Worm (Caenorhabditis elegans) whole organism, L3 larva: ENCODE data around the gene bath-27.

Experiments used
- R02D3.7 ChIP-seq: fragments of 150-350 bp; optimal IDR thresholded peaks from 2 replicates; lab custom pipeline; 2014; ENCODE audit warnings: missing biosample characterization, missing genetic modification characterization
- ZK546.5 ChIP-seq: sonication (generic microtip); optimal IDR thresholded peaks from 2 replicates; lab custom pipeline; 2017; ENCODE audit warnings: missing biosample characterization, missing genetic modification characterization
- ama-1 ChIP-seq: fragments of 150-350 bp; optimal IDR thresholded peaks from 2 replicates; lab custom pipeline; 2018
- ceh-16 ChIP-seq: sonication (generic microtip); optimal IDR thresholded peaks from 2 replicates; lab custom pipeline; 2017; ENCODE audit warnings: missing biosample characterization, missing genetic modification characterization
- ceh-28 ChIP-seq: fragments of 150-350 bp; optimal IDR thresholded peaks from 2 replicates; lab custom pipeline; 2014; ENCODE audit warnings: missing biosample characterization, missing genetic modification reagents, missing genetic modification characterization
- egl-27 ChIP-seq: sonication (generic microtip); optimal IDR thresholded peaks from 4 replicates; lab custom pipeline; 2017; ENCODE audit warnings: missing biosample characterization, missing genetic modification reagents, missing genetic modification characterization
- egl-5 ChIP-seq: fragments of 150-350 bp; optimal IDR thresholded peaks from 2 replicates; lab custom pipeline; 2017; ENCODE audit warnings: missing biosample characterization, missing genetic modification reagents, missing genetic modification characterization, inconsistent platforms
- elt-1 ChIP-seq: fragments of 150-350 bp; optimal IDR thresholded peaks from 2 replicates; lab custom pipeline; 2014; ENCODE audit warnings: missing biosample characterization, missing genetic modification characterization
- elt-2 ChIP-seq: sonication (generic microtip); optimal IDR thresholded peaks from 2 replicates; lab custom pipeline; 2016; ENCODE audit warnings: missing genetic modification reagents, mild to moderate bottlenecking, missing genetic modification characterization, missing compliant biosample characterization
- eor-1 ChIP-seq, 2 experiments: fragments of 150-350 bp; optimal IDR thresholded peaks; 2 replicates each; lab custom pipeline; 2014 to 2018; ENCODE audit warnings: missing biosample characterization in 2 of 2, missing genetic modification characterization in 2 of 2
- hmg-11 ChIP-seq: sonication (generic microtip); optimal IDR thresholded peaks from 2 replicates; lab custom pipeline; 2016; ENCODE audit warnings: missing genetic modification characterization, missing compliant biosample characterization
- jun-1 ChIP-seq: fragments of 150-350 bp; optimal IDR thresholded peaks from 2 replicates; lab custom pipeline; 2014; ENCODE audit warnings: missing biosample characterization, missing genetic modification reagents, missing genetic modification characterization
- lsy-12 ChIP-seq: sonication (generic microtip); optimal IDR thresholded peaks from 2 replicates; lab custom pipeline; 2016; ENCODE audit warnings: mild to moderate bottlenecking, missing genetic modification characterization, missing compliant biosample characterization
- mdl-1 ChIP-seq: fragments of 150-350 bp; optimal IDR thresholded peaks from 2 replicates; lab custom pipeline; 2014; ENCODE audit warnings: missing biosample characterization, missing genetic modification characterization
- mml-1 ChIP-seq: fragments of 150-350 bp; sonication (generic microtip); optimal IDR thresholded peaks from 3 replicates; lab custom pipeline; 2014; ENCODE audit warnings: missing biosample characterization, missing genetic modification characterization
- nfya-1 ChIP-seq: sonication (generic microtip); optimal IDR thresholded peaks from 2 replicates; lab custom pipeline; 2017; ENCODE audit warnings: missing genetic modification characterization, mild to moderate bottlenecking, missing compliant biosample characterization, antibody characterized with exemption, moderate library complexity; ENCODE audit not compliant: insufficient read depth
- nhr-11 ChIP-seq: fragments of 150-350 bp; optimal IDR thresholded peaks from 2 replicates; lab custom pipeline; 2014; ENCODE audit warnings: missing biosample characterization, missing genetic modification characterization
- nhr-12 ChIP-seq: fragments of 150-350 bp; optimal IDR thresholded peaks from 2 replicates; lab custom pipeline; 2014; ENCODE audit warnings: missing biosample characterization, missing genetic modification characterization
- nhr-23 ChIP-seq: fragments of 150-350 bp; optimal IDR thresholded peaks from 2 replicates; lab custom pipeline; 2014; ENCODE audit warnings: missing biosample characterization, missing genetic modification reagents, missing genetic modification characterization
- nhr-237 ChIP-seq: fragments of 150-350 bp; optimal IDR thresholded peaks from 2 replicates; lab custom pipeline; 2014; ENCODE audit warnings: missing biosample characterization, missing genetic modification characterization
- nhr-28 ChIP-seq: fragments of 150-350 bp; optimal IDR thresholded peaks from 2 replicates; lab custom pipeline; 2014; ENCODE audit warnings: missing biosample characterization, missing genetic modification characterization
- nhr-43 ChIP-seq: sonication (generic microtip); optimal IDR thresholded peaks from 2 replicates; lab custom pipeline; 2016; ENCODE audit warnings: mild to moderate bottlenecking, missing genetic modification characterization, missing compliant biosample characterization; ENCODE audit not compliant: poor library complexity, severe bottlenecking
- nhr-67 ChIP-seq: fragments of 150-350 bp; optimal IDR thresholded peaks from 2 replicates; lab custom pipeline; 2014; ENCODE audit warnings: missing biosample characterization, missing genetic modification characterization
- nhr-76 ChIP-seq: fragments of 150-350 bp; sonication (generic microtip); optimal IDR thresholded peaks from 5 replicates; lab custom pipeline; 2014; ENCODE audit warnings: missing biosample characterization, missing genetic modification characterization
- nhr-77 ChIP-seq: fragments of 150-350 bp; optimal IDR thresholded peaks from 2 replicates; lab custom pipeline; 2014; ENCODE audit warnings: missing biosample characterization, missing genetic modification characterization
- pha-4 ChIP-seq: fragments of 150-350 bp; optimal IDR thresholded peaks from 2 replicates; lab custom pipeline; 2014; ENCODE audit warnings: missing biosample characterization, missing genetic modification reagents, missing genetic modification characterization
- pqm-1 ChIP-seq: fragments of 150-350 bp; optimal IDR thresholded peaks from 2 replicates; lab custom pipeline; 2017; ENCODE audit warnings: missing biosample characterization, missing genetic modification characterization, inconsistent platforms
- sea-2 ChIP-seq: fragments of 150-350 bp; sonication (generic microtip); optimal IDR thresholded peaks from 4 replicates; lab custom pipeline; 2014; ENCODE audit warnings: missing biosample characterization, missing genetic modification reagents, missing genetic modification characterization
- skn-1 ChIP-seq: fragments of 150-350 bp; optimal IDR thresholded peaks from 2 replicates; lab custom pipeline; 2014; ENCODE audit warnings: missing biosample characterization, missing genetic modification characterization
- snpc-4 ChIP-seq: fragments of 150-350 bp; optimal IDR thresholded peaks from 2 replicates; lab custom pipeline; 2014; ENCODE audit warnings: missing biosample characterization, missing genetic modification characterization
- tbx-2 ChIP-seq: sonication (generic microtip); optimal IDR thresholded peaks from 2 replicates; lab custom pipeline; 2016; ENCODE audit warnings: mild to moderate bottlenecking, missing genetic modification characterization, missing compliant biosample characterization
- unc-39 ChIP-seq: sonication (generic microtip); optimal IDR thresholded peaks from 4 replicates; lab custom pipeline; 2017; ENCODE audit warnings: missing biosample characterization, missing genetic modification characterization
- zag-1 ChIP-seq: fragments of 150-350 bp; optimal IDR thresholded peaks from 2 replicates; lab custom pipeline; 2014; ENCODE audit warnings: missing biosample characterization, missing genetic modification characterization
- ztf-11 ChIP-seq: fragments of 150-350 bp; optimal IDR thresholded peaks from 2 replicates; lab custom pipeline; 2014; ENCODE audit warnings: missing biosample characterization, missing genetic modification characterization
- ztf-4 ChIP-seq: fragments of 150-350 bp; optimal IDR thresholded peaks from 2 replicates; lab custom pipeline; 2014; ENCODE audit warnings: missing biosample characterization, missing genetic modification characterization

The bath-27 gene

ce11 chrII:3370061-3370460 lies 11.1 kb downstream of the bath-27 start, which contains the start of gene Y49F6C.8:
TSS of gene Y49F6C.8 (minus strand) at chrII:3370111.
- TF ChIP-seq nfya-1 = peak; percentile 96
- no peak for TF ChIP-seq pha-4

- TF ChIP-seq nhr-11 (tag; lab: Kevin White, UChicago) (no peak), ztf-4 (tag; lab: Kevin White, UChicago) (no peak), skn-1 (no peak), tbx-2 (tag; lab: Kevin White, UChicago) (no peak), elt-2 (no peak), lsy-12 (tag; lab: Kevin White, UChicago) (no peak), nhr-28 (tag; lab: Kevin White, UChicago) (no peak), nhr-237 (tag; lab: Kevin White, UChicago) (no peak), jun-1 (tag; lab: Kevin White, UChicago) (no peak), sea-2 (no peak), hmg-11 (no peak), R02D3.7 (tag; lab: Kevin White, UChicago) (no peak), pha-4 (no peak), ztf-11 (tag; lab: Kevin White, UChicago) (no peak), zag-1 (tag; lab: Kevin White, UChicago) (no peak), snpc-4 (tag; lab: Kevin White, UChicago) (no peak), nfya-1 (no peak), mml-1 (tag; lab: Kevin White, UChicago) (no peak), mdl-1 (tag; lab: Kevin White, UChicago) (no peak), ceh-16 (tag; lab: Kevin White, UChicago) (no peak)
Measured at ce11 chrII:3371010-3371409, 12.1 kb downstream of the bath-27 start, which contains the start of gene bath-23. TSS of gene bath-23 (plus strand) at chrII:3371310.

- TF ChIP-seq nhr-43 (tag; lab: Kevin White, UChicago) (no peak), ceh-28 (tag; lab: Kevin White, UChicago) (peak; percentile 6), sea-2 (peak; percentile 7), nhr-76 (tag; lab: Kevin White, UChicago) (no peak), elt-1 (no peak), egl-5 (tag; lab: Kevin White, UChicago) (no peak), nhr-11 (tag; lab: Kevin White, UChicago) (no peak)
Measured at ce11 chrII:3373875-3374274, 14.9 kb downstream of the bath-27 start.

ce11 chrII:3374779-3375178 lies 15.8 kb downstream of the bath-27 start, which contains the start of gene bath-10:
TSS of gene bath-10 (plus strand) at chrII:3375079.
- TF ChIP-seq nhr-11 (tag; lab: Kevin White, UChicago) (no peak), nfya-1 (no peak), nhr-43 (tag; lab: Kevin White, UChicago) (no peak), nhr-67 (tag; lab: Kevin White, UChicago) (no peak), ama-1 (lab: Kevin White, UChicago) (no peak)

- TF ChIP-seq nhr-23 = no peak
- TF ChIP-seq eor-1 (tag; optimal IDR thresholded peaks at IDR 0.05; lab: Kevin White, UChicago) = no peak
- TF ChIP-seq ZK546.5 (tag; lab: Kevin White, UChicago) = no peak
- no peak for TF ChIP-seq hmg-11
- TF ChIP-seq nhr-43 (tag; lab: Kevin White, UChicago) = no peak
- TF ChIP-seq skn-1 = no peak
- no peak for TF ChIP-seq pqm-1
- TF ChIP-seq nhr-76 (tag; lab: Kevin White, UChicago) = no peak
- TF ChIP-seq mdl-1 (tag; lab: Kevin White, UChicago) = no peak
- TF ChIP-seq jun-1 (tag; lab: Kevin White, UChicago) = no peak
- TF ChIP-seq nhr-67 (tag; lab: Kevin White, UChicago) = no peak
- no peak for TF ChIP-seq nhr-77 (tag; lab: Kevin White, UChicago)
- no peak for TF ChIP-seq zag-1 (tag; lab: Kevin White, UChicago)
- TF ChIP-seq elt-2 = no peak
- no peak for TF ChIP-seq nhr-12
- TF ChIP-seq elt-1 = no peak
- TF ChIP-seq egl-27 (tag; lab: Kevin White, UChicago) = no peak
- no peak for TF ChIP-seq unc-39
Measured at ce11 chrII:3375302-3375701, 16.4 kb downstream of the bath-27 start.
